Worm (Caenorhabditis elegans) whole organism, L4/young adult: ENCODE results near the gene ztf-28.

ENCODE experiments used
- dao-5 ChIP-seq: sonication (generic microtip); optimal IDR thresholded peaks from 2 replicates; lab custom pipeline; 2016; ENCODE audit warnings: missing genotype, missing genetic modification characterization, moderate library complexity, missing compliant biosample characterization
- him-1 ChIP-seq: sonication (generic microtip); optimal IDR thresholded peaks from 2 replicates; lab custom pipeline; 2016; ENCODE audit warnings: missing genotype, missing genetic modification reagents, missing genetic modification characterization, missing compliant biosample characterization

DNA sequence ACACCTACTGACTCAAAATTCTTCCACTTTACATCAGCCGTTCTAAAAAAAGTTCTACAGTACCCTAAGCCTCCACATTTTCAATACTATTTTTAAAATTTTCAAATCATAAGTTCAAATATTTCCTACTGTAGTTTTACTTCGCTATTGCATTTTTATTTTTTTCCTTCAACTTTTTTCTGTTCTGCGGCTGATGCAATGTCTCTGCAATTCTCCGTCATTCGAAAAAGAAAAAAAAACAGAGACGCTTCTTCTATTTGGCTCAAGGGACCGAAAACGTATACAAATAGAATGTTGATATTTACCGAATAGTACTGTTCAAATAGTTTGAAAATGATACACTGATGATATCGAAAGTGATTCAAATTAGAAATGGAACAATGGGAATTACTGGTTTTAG lies 47.8 kb downstream of the ztf-28 start:
- no peak for TF ChIP-seq dao-5 (tag; lab: Kevin White, UChicago)
- TF ChIP-seq him-1 (tag; lab: Kevin White, UChicago), result peak; percentile 23
